Worm (Caenorhabditis elegans) whole organism, mixed stage, embryonic: ENCODE results near the gene arrd-8.
A peak's percentile ranks its signal among the peaks of the same experiment; 100 is the strongest.

Experiments used
- M03D4.4 ChIP-seq: sonication (generic microtip); optimal IDR thresholded peaks from 2 replicates; lab custom pipeline; 2017; ENCODE audit warnings: mild to moderate bottlenecking, missing genetic modification characterization, missing compliant biosample characterization
- blmp-1 ChIP-seq: fragments of 150-350 bp; optimal IDR thresholded peaks from 2 replicates; lab custom pipeline; 2014; ENCODE audit warnings: missing biosample characterization, missing genetic modification characterization
- ceh-39 ChIP-seq: fragments of 150-350 bp; optimal IDR thresholded peaks from 2 replicates; lab custom pipeline; 2014; ENCODE audit warnings: missing biosample characterization, missing genetic modification characterization
- ceh-43 ChIP-seq: fragments of 200-800 bp; sonication (Bioruptor generic); optimal IDR thresholded peaks from 2 replicates; lab custom pipeline; 2018; ENCODE audit warnings: mild to moderate bottlenecking, missing genetic modification characterization, moderate library complexity, missing compliant biosample characterization
- ceh-83 ChIP-seq: fragments of 200-800 bp; sonication (Bioruptor generic); optimal IDR thresholded peaks from 2 replicates; lab custom pipeline; 2018; ENCODE audit warnings: mild to moderate bottlenecking, missing genetic modification characterization, missing compliant biosample characterization
- ces-1 ChIP-seq: fragments of 150-350 bp; optimal IDR thresholded peaks from 2 replicates; lab custom pipeline; 2014; ENCODE audit warnings: missing biosample characterization, missing genetic modification reagents, missing genetic modification characterization
- cnd-1 ChIP-seq: fragments of 200-800 bp; sonication (Bioruptor generic); optimal IDR thresholded peaks from 2 replicates; lab custom pipeline; 2018; ENCODE audit warnings: mild to moderate bottlenecking, missing genetic modification characterization, missing compliant biosample characterization
- drap-1 ChIP-seq: fragments of 200-800 bp; sonication (Bioruptor generic); optimal IDR thresholded peaks from 3 replicates; lab custom pipeline; 2018; ENCODE audit warnings: mild to moderate bottlenecking, missing genetic modification characterization, missing compliant biosample characterization
- elt-3 ChIP-seq: fragments of 150-350 bp; optimal IDR thresholded peaks from 2 replicates; lab custom pipeline; 2014; ENCODE audit warnings: missing biosample characterization, missing genetic modification characterization
- flh-1 ChIP-seq: fragments of 200-800 bp; sonication (Bioruptor generic); optimal IDR thresholded peaks from 2 replicates; lab custom pipeline; 2018; ENCODE audit warnings: mild to moderate bottlenecking, missing genetic modification characterization, moderate library complexity, missing compliant biosample characterization
- ham-2 ChIP-seq: fragments of 200-800 bp; sonication (Bioruptor generic); optimal IDR thresholded peaks from 2 replicates; lab custom pipeline; 2018; ENCODE audit warnings: mild to moderate bottlenecking, missing genetic modification characterization, missing compliant biosample characterization
- hlh-1 ChIP-seq: fragments of 150-350 bp; optimal IDR thresholded peaks from 2 replicates; lab custom pipeline; 2014; ENCODE audit warnings: missing biosample characterization, missing genetic modification reagents, missing genetic modification characterization
- lin-13 ChIP-seq: fragments of 150-350 bp; optimal IDR thresholded peaks from 2 replicates; lab custom pipeline; 2014; ENCODE audit warnings: missing biosample characterization, missing genetic modification characterization
- lin-32 ChIP-seq: fragments of 200-800 bp; sonication (Bioruptor generic); optimal IDR thresholded peaks from 2 replicates; lab custom pipeline; 2018; ENCODE audit warnings: mild to moderate bottlenecking, missing genetic modification characterization, missing compliant biosample characterization
- lsy-2 ChIP-seq: fragments of 150-350 bp; optimal IDR thresholded peaks from 2 replicates; lab custom pipeline; 2014; ENCODE audit warnings: missing biosample characterization, missing genetic modification characterization
- mab-5 ChIP-seq: fragments of 150-350 bp; optimal IDR thresholded peaks from 2 replicates; lab custom pipeline; 2014; ENCODE audit warnings: missing biosample characterization, missing genetic modification characterization
- mep-1 ChIP-seq: fragments of 150-350 bp; optimal IDR thresholded peaks from 2 replicates; lab custom pipeline; 2017; ENCODE audit warnings: missing biosample characterization, missing genetic modification reagents, missing genetic modification characterization, inconsistent platforms
- mls-2 ChIP-seq: sonication (generic microtip); optimal IDR thresholded peaks from 2 replicates; lab custom pipeline; 2016; ENCODE audit warnings: mild to moderate bottlenecking, missing genetic modification characterization, moderate library complexity, missing compliant biosample characterization
- nhr-2 ChIP-seq: fragments of 150-350 bp; optimal IDR thresholded peaks from 2 replicates; lab custom pipeline; 2014; ENCODE audit warnings: missing biosample characterization, missing genetic modification characterization
- nhr-237 ChIP-seq: fragments of 150-350 bp; optimal IDR thresholded peaks from 2 replicates; lab custom pipeline; 2014; ENCODE audit warnings: missing biosample characterization, missing genetic modification characterization
- nhr-28 ChIP-seq: fragments of 150-350 bp; optimal IDR thresholded peaks from 2 replicates; lab custom pipeline; 2014; ENCODE audit warnings: missing biosample characterization, missing genetic modification characterization
- nhr-76 ChIP-seq: sonication (generic microtip); optimal IDR thresholded peaks from 2 replicates; lab custom pipeline; 2017; ENCODE audit warnings: missing biosample characterization, missing genetic modification characterization
- pha-4 ChIP-seq: fragments of 150-350 bp; optimal IDR thresholded peaks from 2 replicates; lab custom pipeline; 2018; ENCODE audit warnings: missing biosample characterization, missing genetic modification reagents, missing genetic modification characterization
- sem-2 ChIP-seq: fragments of 200-800 bp; sonication (Bioruptor generic); optimal IDR thresholded peaks from 2 replicates; lab custom pipeline; 2018; ENCODE audit warnings: mild to moderate bottlenecking, missing genetic modification characterization, missing compliant biosample characterization
- snpc-4 ChIP-seq: fragments of 150-350 bp; optimal IDR thresholded peaks from 2 replicates; lab custom pipeline; 2014; ENCODE audit warnings: missing biosample characterization, missing genetic modification characterization
- sptf-1 ChIP-seq: sonication (generic microtip); optimal IDR thresholded peaks from 2 replicates; lab custom pipeline; 2017; ENCODE audit warnings: mild to moderate bottlenecking, missing genetic modification characterization, moderate library complexity, missing compliant biosample characterization
- tbx-8 ChIP-seq: fragments of 200-800 bp; sonication (Bioruptor generic); optimal IDR thresholded peaks from 2 replicates; lab custom pipeline; 2018; ENCODE audit warnings: mild to moderate bottlenecking, missing genetic modification characterization, moderate library complexity, missing compliant biosample characterization
- unc-120 ChIP-seq: sonication (generic microtip); optimal IDR thresholded peaks from 2 replicates; lab custom pipeline; 2017; ENCODE audit warnings: missing genetic modification characterization, missing compliant biosample characterization; ENCODE audit not compliant: poor library complexity, severe bottlenecking
- unc-39 ChIP-seq: fragments of 150-350 bp; optimal IDR thresholded peaks from 2 replicates; lab custom pipeline; 2014; ENCODE audit warnings: missing biosample characterization, missing genetic modification characterization
- unc-62 ChIP-seq: fragments of 150-350 bp; optimal IDR thresholded peaks from 2 replicates; lab custom pipeline; 2014; ENCODE audit warnings: missing biosample characterization, missing genetic modification reagents, missing genetic modification characterization
- zip-8 ChIP-seq: fragments of 150-350 bp; optimal IDR thresholded peaks from 2 replicates; lab custom pipeline; 2014; ENCODE audit warnings: missing biosample characterization, missing genetic modification characterization
- ztf-11 ChIP-seq: fragments of 150-350 bp; optimal IDR thresholded peaks from 2 replicates; lab custom pipeline; 2014; ENCODE audit warnings: missing biosample characterization, missing genetic modification characterization

arrd-8 gene

ce11 chrII:12099889-12100288 is 35.0 kb downstream of the arrd-8 start, which contains the start of gene Y17G7B.17:
Gene Y17G7B.17 (minus strand): TSS chrII:12099989.
- TF ChIP-seq mls-2 (tag; lab: Kevin White, UChicago) (no peak), lin-13 (tag; lab: Kevin White, UChicago) (no peak), ceh-43 (GFP tag; lab: Kevin White, UChicago) (no peak), mep-1 (tag; lab: Kevin White, UChicago) (no peak), nhr-28 (tag; lab: Kevin White, UChicago) (no peak), unc-39 (tag; lab: Kevin White, UChicago) (no peak), cnd-1 (tag; lab: Kevin White, UChicago) (no peak), snpc-4 (no peak), unc-62 (no peak), ztf-11 (tag; lab: Kevin White, UChicago) (no peak), flh-1 (GFP tag; lab: Kevin White, UChicago) (no peak), nhr-237 (tag; lab: Kevin White, UChicago) (no peak), blmp-1 (tag; lab: Kevin White, UChicago) (no peak), nhr-76 (tag; lab: Kevin White, UChicago) (no peak), ces-1 (GFP tag; lab: Kevin White, UChicago) (no peak), ceh-83 (no peak), sem-2 (GFP tag; lab: Kevin White, UChicago) (no peak)

- TF ChIP-seq lin-13 (tag; lab: Kevin White, UChicago) (peak; percentile 82), lsy-2 (tag; lab: Kevin White, UChicago) (peak; percentile 80), ceh-43 (GFP tag; lab: Kevin White, UChicago) (peak; percentile 28), elt-3 (peak; percentile 27), unc-62 (peak; percentile 86), ceh-83 (no peak), hlh-1 (tag; lab: Kevin White, UChicago) (peak; percentile 64), nhr-237 (tag; lab: Kevin White, UChicago) (peak; percentile 92), ceh-39 (tag; lab: Kevin White, UChicago) (peak; percentile 83), ztf-11 (tag; lab: Kevin White, UChicago) (peak; percentile 74), nhr-76 (tag; lab: Kevin White, UChicago) (no peak), pha-4 (tag; lab: Kevin White, UChicago) (peak; percentile 79), drap-1 (GFP tag; lab: Kevin White, UChicago) (peak; percentile 45), nhr-28 (tag; lab: Kevin White, UChicago) (no peak), ces-1 (GFP tag; lab: Kevin White, UChicago) (peak; percentile 93), tbx-8 (GFP tag; lab: Kevin White, UChicago) (no peak), lin-32 (GFP tag; lab: Kevin White, UChicago) (no peak), unc-120 (tag; lab: Kevin White, UChicago) (peak; percentile 79), nhr-2 (tag; lab: Kevin White, UChicago) (peak; percentile 27), cnd-1 (tag; lab: Kevin White, UChicago) (peak; percentile 58), mep-1 (tag; lab: Kevin White, UChicago) (peak; percentile 73), zip-8 (tag; lab: Kevin White, UChicago) (no peak), M03D4.4 (tag; lab: Kevin White, UChicago) (peak; percentile 43), mls-2 (tag; lab: Kevin White, UChicago) (peak; percentile 78), ham-2 (peak; percentile 31), sptf-1 (peak; percentile 70), unc-39 (tag; lab: Kevin White, UChicago) (no peak), flh-1 (GFP tag; lab: Kevin White, UChicago) (no peak), mab-5 (tag; lab: Kevin White, UChicago) (peak; percentile 85)
Measured at ce11 chrII:12102365-12102764, 37.5 kb downstream of the arrd-8 start.

ce11 chrII:12107840-12108239 is 43.0 kb downstream of the arrd-8 start, which contains the start of gene Y17G7B.18:
Gene Y17G7B.18 (minus strand): TSS chrII:12107857.
- no peak for TF ChIP-seq ceh-83
- TF ChIP-seq ham-2 = no peak
- no peak for TF ChIP-seq M03D4.4 (tag; lab: Kevin White, UChicago)
- no peak for TF ChIP-seq unc-62
- no peak for TF ChIP-seq zip-8 (tag; lab: Kevin White, UChicago)
- no peak for TF ChIP-seq nhr-28 (tag; lab: Kevin White, UChicago)
- TF ChIP-seq ces-1 (GFP tag; lab: Kevin White, UChicago) = peak; percentile 74
- TF ChIP-seq mls-2 (tag; lab: Kevin White, UChicago) = no peak
- TF ChIP-seq lin-32 (GFP tag; lab: Kevin White, UChicago) = no peak
- TF ChIP-seq blmp-1 (tag; lab: Kevin White, UChicago) = no peak
- peak; percentile 30 for TF ChIP-seq pha-4 (tag; lab: Kevin White, UChicago)
- TF ChIP-seq mep-1 (tag; lab: Kevin White, UChicago) = peak; percentile 79
- peak; percentile 39 for TF ChIP-seq nhr-237 (tag; lab: Kevin White, UChicago)
- TF ChIP-seq lsy-2 (tag; lab: Kevin White, UChicago) = peak; percentile 72
